Fruit fly (Drosophila melanogaster) whole organism, pupa: Measurements from ENCODE around the gene CG33271.

Source experiments
- CG15710 ChIP-seq: fragments of 200-800 bp; sonication (Bioruptor generic); optimal IDR thresholded peaks from 2 replicates; lab custom pipeline; 2018; ENCODE audit warnings: missing biosample characterization, mild to moderate bottlenecking, missing genetic modification characterization, moderate library complexity
- CG32121 ChIP-seq: fragments of 200-800 bp; sonication (Bioruptor generic); IDR thresholded peaks from 2 replicates; pipeline ENCODE4 v1.3.6; 2022; ENCODE audit warnings: missing biosample characterization, missing genetic modification characterization
- CG8301 ChIP-seq: fragments of 200-800 bp; sonication (Bioruptor generic); optimal IDR thresholded peaks from 2 replicates; lab custom pipeline; 2018; ENCODE audit warnings: missing biosample characterization, mild to moderate bottlenecking, missing genetic modification characterization
- CG9948 ChIP-seq: fragments of 200-800 bp; sonication (Bioruptor generic); optimal IDR thresholded peaks from 2 replicates; lab custom pipeline; 2018; ENCODE audit warnings: missing biosample characterization, mild to moderate bottlenecking, missing genetic modification characterization, moderate library complexity
- EcR ChIP-seq: fragments of 200-800 bp; sonication (Bioruptor generic); optimal IDR thresholded peaks from 3 replicates; lab custom pipeline; 2019; ENCODE audit warnings: missing biosample characterization, missing genetic modification characterization, mild to moderate bottlenecking, moderate library complexity, missing genetic modification reagents
- Pif1A ChIP-seq: fragments of 200-800 bp; sonication (Bioruptor generic); optimal IDR thresholded peaks from 3 replicates; lab custom pipeline; 2016; ENCODE audit warnings: missing biosample characterization, missing genetic modification characterization

DNA sequence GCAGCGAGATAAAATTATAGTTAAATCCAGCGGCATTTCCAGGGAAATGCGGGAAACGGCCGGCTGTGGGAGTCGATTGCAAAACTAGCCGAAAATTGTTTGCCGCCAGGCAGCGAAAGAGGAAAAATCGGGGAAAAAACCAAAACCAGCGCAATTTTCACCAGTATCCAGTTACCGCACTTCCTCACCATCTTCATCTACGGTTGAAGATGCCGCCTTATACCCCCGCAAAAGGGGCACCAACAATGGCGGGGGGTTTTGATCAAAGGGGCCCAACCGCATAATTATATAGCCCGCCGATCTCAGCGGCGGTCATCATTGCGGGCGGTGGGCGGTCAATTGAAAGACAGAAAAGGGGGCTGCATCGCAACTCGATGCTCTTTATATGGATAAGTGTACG, 29.3 kb downstream of the CG33271 start:
- TF ChIP-seq CG9948 (tag; lab: Kevin White, UChicago) (no peak), CG8301 (tag; lab: Kevin White, UChicago) (no peak), Pif1A (GFP tag; lab: Kevin White, UChicago) (no peak), EcR (GFP tag; lab: Kevin White, UChicago) (no peak), CG32121 (no peak), CG15710 (no peak)
